Fruit fly (Drosophila melanogaster) whole organism, embryonic: ENCODE data around the gene Slip1.
A peak's percentile ranks its signal among the peaks of the same experiment; 100 is the strongest.

Experiments used
- Awh ChIP-seq: fragments of 200-800 bp; sonication (Bioruptor generic); IDR thresholded peaks from 2 replicates; pipeline ENCODE4, ENCODE4 v1.3.6; 2022; ENCODE audit warnings: missing biosample characterization, missing genetic modification characterization
- B-H1 ChIP-seq: fragments of 200-800 bp; sonication (Bioruptor generic); IDR thresholded peaks from 3 replicates; pipeline ENCODE4 v1.3.6; 2022; ENCODE audit warnings: missing biosample characterization, missing genetic modification characterization
- Bgb ChIP-seq: fragments of 200-800 bp; sonication (Bioruptor generic); IDR thresholded peaks from 2 replicates; pipeline ENCODE4 v1.3.6; 2022; ENCODE audit warnings: missing biosample characterization, missing genetic modification characterization; ENCODE audit not compliant: partially characterized antibody
- CG10321 ChIP-seq: fragments of 200-800 bp; sonication (Bioruptor generic); IDR thresholded peaks from 2 replicates; pipeline ENCODE4 v1.3.6; 2022; ENCODE audit warnings: missing biosample characterization, missing genetic modification characterization
- CG10462 ChIP-seq: fragments of 200-800 bp; sonication (Bioruptor generic); optimal IDR thresholded peaks from 2 replicates; lab custom pipeline; 2016; ENCODE audit warnings: missing biosample characterization, missing genetic modification characterization
- CG10654 ChIP-seq: fragments of 200-800 bp; sonication (Bioruptor generic); optimal IDR thresholded peaks from 2 replicates; lab custom pipeline; 2016; ENCODE audit warnings: missing biosample characterization, missing genetic modification characterization
- CG12769 ChIP-seq: fragments of 200-800 bp; sonication (Bioruptor generic); optimal IDR thresholded peaks from 2 replicates; lab custom pipeline; 2019; ENCODE audit warnings: missing biosample characterization, mild to moderate bottlenecking, missing genetic modification characterization, moderate library complexity
- CG14014 ChIP-seq: fragments of 200-800 bp; sonication (Bioruptor generic); IDR thresholded peaks from 2 replicates; pipeline ENCODE4 v1.3.6; 2022; ENCODE audit warnings: missing biosample characterization, missing genetic modification characterization
- CG16779 ChIP-seq: fragments of 200-800 bp; sonication (Bioruptor generic); IDR thresholded peaks from 2 replicates; pipeline ENCODE4 v1.3.6; 2022; ENCODE audit warnings: missing biosample characterization, missing genetic modification characterization
- CG32772 ChIP-seq: fragments of 200-800 bp; sonication (Bioruptor generic); IDR thresholded peaks from 2 replicates; pipeline ENCODE4 v1.3.6; 2022; ENCODE audit warnings: missing biosample characterization, missing genetic modification characterization
- CG33213 ChIP-seq: fragments of 200-800 bp; sonication (Bioruptor generic); optimal IDR thresholded peaks from 3 replicates; lab custom pipeline; 2016; ENCODE audit warnings: missing biosample characterization, missing genetic modification characterization
- CG34224 ChIP-seq: fragments of 200-800 bp; sonication (Bioruptor generic); IDR thresholded peaks from 3 replicates; pipeline ENCODE4 v1.3.6; 2022; ENCODE audit warnings: missing biosample characterization, missing genetic modification characterization; ENCODE audit not compliant: partially characterized antibody
- CG34422 ChIP-seq: fragments of 200-800 bp; sonication (Bioruptor generic); IDR thresholded peaks from 3 replicates; pipeline ENCODE4 v1.3.6; 2022; ENCODE audit warnings: missing biosample characterization, missing genetic modification characterization
- CG4360 ChIP-seq: fragments of 200-800 bp; sonication (Bioruptor generic); IDR thresholded peaks from 2 replicates; pipeline ENCODE4 v1.3.6; 2022; ENCODE audit warnings: missing biosample characterization, missing genetic modification characterization
- CG6765 ChIP-seq: fragments of 200-800 bp; sonication (Bioruptor generic); optimal IDR thresholded peaks from 3 replicates; lab custom pipeline; 2017; ENCODE audit warnings: missing biosample characterization, mild to moderate bottlenecking, missing genetic modification characterization
- CG7372 ChIP-seq: fragments of 200-800 bp; sonication (Bioruptor generic); IDR thresholded peaks from 2 replicates; pipeline ENCODE4 v1.3.6; 2022; ENCODE audit warnings: missing biosample characterization, missing genetic modification characterization
- CG7839 ChIP-seq: fragments of 200-800 bp; sonication (Bioruptor generic); optimal IDR thresholded peaks from 3 replicates; lab custom pipeline; 2018; ENCODE audit warnings: missing biosample characterization, mild to moderate bottlenecking, missing genetic modification characterization, moderate library complexity
- CG8290 ChIP-seq, 3 experiments: fragments of 200-800 bp; sonication (Bioruptor generic); optimal IDR thresholded peaks; 2 replicates each; lab custom pipeline; 2016 to 2019; ENCODE audit warnings: missing biosample characterization in 3 of 3, missing genetic modification characterization in 3 of 3, mild to moderate bottlenecking in 2 of 3, moderate library complexity in 1 of 3
- CG9437 ChIP-seq: fragments of 200-800 bp; sonication (Bioruptor generic); optimal IDR thresholded peaks from 2 replicates; lab custom pipeline; 2018; ENCODE audit warnings: missing biosample characterization, mild to moderate bottlenecking, missing genetic modification characterization
- CG9609 ChIP-seq: fragments of 200-800 bp; sonication (Bioruptor generic); optimal IDR thresholded peaks from 3 replicates; lab custom pipeline; 2016; ENCODE audit warnings: missing biosample characterization, missing genetic modification characterization
- CoRest ChIP-seq: fragments of 200-800 bp; sonication (Bioruptor generic); optimal IDR thresholded peaks from 3 replicates; lab custom pipeline; 2018; ENCODE audit warnings: missing biosample characterization, mild to moderate bottlenecking, missing genetic modification characterization, moderate library complexity
- Dip2 ChIP-seq: fragments of 200-800 bp; sonication (Bioruptor generic); IDR thresholded peaks from 2 replicates; pipeline ENCODE4 v1.3.6; 2022; ENCODE audit warnings: missing biosample characterization, missing genetic modification characterization
- Dref ChIP-seq: fragments of 200-800 bp; sonication (Bioruptor generic); IDR thresholded peaks from 2 replicates; pipeline ENCODE4 v1.3.6; 2022; ENCODE audit warnings: missing biosample characterization, missing genetic modification characterization
- HLH54F ChIP-seq: fragments of 200-800 bp; sonication (Bioruptor generic); optimal IDR thresholded peaks from 3 replicates; lab custom pipeline; 2016; ENCODE audit warnings: missing biosample characterization, missing genetic modification characterization
- Hand ChIP-seq: fragments of 200-800 bp; sonication (Bioruptor generic); optimal IDR thresholded peaks from 2 replicates; lab custom pipeline; 2017; ENCODE audit warnings: mild to moderate bottlenecking, missing biosample characterization, missing genetic modification reagents, missing genetic modification characterization
- NC2α ChIP-seq: fragments of 200-800 bp; sonication (Bioruptor generic); optimal IDR thresholded peaks from 2 replicates; lab custom pipeline; 2016; ENCODE audit warnings: missing biosample characterization, missing genetic modification characterization
- Nf-YC ChIP-seq: fragments of 200-800 bp; optimal IDR thresholded peaks from 3 replicates; lab custom pipeline; 2019; ENCODE audit warnings: missing biosample characterization, mild to moderate bottlenecking, missing genetic modification characterization, moderate library complexity
- Ravus ChIP-seq: fragments of 200-800 bp; sonication (Bioruptor generic); IDR thresholded peaks from 2 replicates; pipeline ENCODE4 v1.3.6; 2022; ENCODE audit warnings: missing biosample characterization, missing genetic modification characterization
- Stat92E ChIP-seq, 3 experiments: fragments of >200 bp in 2 of 3; fragments of 200-800 bp in 1 of 3; sonication (Bioruptor generic) in 1 of 3; optimal IDR thresholded peaks; 2 replicates each; lab custom pipeline; 2017 to 2019; ENCODE audit warnings: missing biosample characterization in 3 of 3, missing genetic modification characterization in 3 of 3, mild to moderate bottlenecking in 1 of 3, moderate library complexity in 1 of 3
- ac ChIP-seq: fragments of 200-800 bp; sonication (Bioruptor generic); optimal IDR thresholded peaks from 3 replicates; lab custom pipeline; 2017; ENCODE audit warnings: missing biosample characterization, mild to moderate bottlenecking, missing genetic modification characterization
- al ChIP-seq: fragments of 200-800 bp; sonication (Bioruptor generic); IDR thresholded peaks from 2 replicates; pipeline ENCODE4 v1.3.6; 2022; ENCODE audit warnings: missing biosample characterization, missing genetic modification characterization
- ash1 ChIP-seq: fragments of 200-800 bp; sonication (Bioruptor generic); optimal IDR thresholded peaks from 2 replicates; lab custom pipeline; 2018; ENCODE audit warnings: missing biosample characterization, mild to moderate bottlenecking, missing genetic modification characterization
- bcd ChIP-seq: fragments of 200-800 bp; sonication (Bioruptor generic); optimal IDR thresholded peaks from 2 replicates; lab custom pipeline; 2017; ENCODE audit warnings: missing biosample characterization, mild to moderate bottlenecking, missing genetic modification characterization
- caup ChIP-seq: fragments of 200-800 bp; sonication (Bioruptor generic); optimal IDR thresholded peaks from 3 replicates; lab custom pipeline; 2017; ENCODE audit warnings: missing biosample characterization, mild to moderate bottlenecking, missing genetic modification characterization, moderate library complexity; ENCODE audit not compliant: severe bottlenecking
- dati ChIP-seq: fragments of 200-800 bp; sonication (Bioruptor generic); IDR thresholded peaks from 2 replicates; pipeline ENCODE4 v1.3.6; 2022; ENCODE audit warnings: missing biosample characterization, missing genetic modification characterization
- ems ChIP-seq: fragments of 200-800 bp; sonication (Bioruptor generic); optimal IDR thresholded peaks from 3 replicates; lab custom pipeline; 2016; ENCODE audit warnings: missing biosample characterization, missing genetic modification characterization
- en ChIP-seq: fragments of 200-800 bp; sonication (Bioruptor generic); optimal IDR thresholded peaks from 2 replicates; lab custom pipeline; 2016; ENCODE audit warnings: missing biosample characterization, missing genetic modification characterization
- h ChIP-seq: fragments of >200 bp; optimal IDR thresholded peaks from 2 replicates; lab custom pipeline; 2017
- hb ChIP-seq: fragments of 200-800 bp; sonication (Bioruptor generic); IDR thresholded peaks from 3 replicates; pipeline ENCODE4 v1.3.6; 2022; ENCODE audit warnings: missing biosample characterization, missing genetic modification characterization; ENCODE audit not compliant: partially characterized antibody
- luna ChIP-seq: fragments of 200-800 bp; sonication (Bioruptor generic); optimal IDR thresholded peaks from 2 replicates; lab custom pipeline; 2016; ENCODE audit warnings: missing biosample characterization, missing genetic modification characterization
- nerfin-2 ChIP-seq: fragments of 200-800 bp; sonication (Bioruptor generic); IDR thresholded peaks from 2 replicates; pipeline ENCODE4 v1.3.6; 2022; ENCODE audit warnings: missing biosample characterization, missing genetic modification characterization; ENCODE audit not compliant: partially characterized antibody
- rib ChIP-seq: fragments of 200-800 bp; sonication (Bioruptor generic); IDR thresholded peaks from 2 replicates; pipeline ENCODE4 v1.3.6; 2022; ENCODE audit warnings: missing biosample characterization, missing genetic modification characterization
- ro ChIP-seq: fragments of 200-800 bp; sonication (Bioruptor generic); IDR thresholded peaks from 2 replicates; pipeline ENCODE4 v1.3.6; 2022; ENCODE audit warnings: missing biosample characterization, missing genetic modification characterization
- sc ChIP-seq, 3 experiments: fragments of >200 bp in 2 of 3; fragments of 200-800 bp in 1 of 3; sonication (Bioruptor generic) in 1 of 3; optimal IDR thresholded peaks; 2 replicates in 2 of 3; 3 replicates in 1 of 3; lab custom pipeline; 2017; ENCODE audit warnings: mild to moderate bottlenecking in 1 of 3, missing biosample characterization in 1 of 3, missing genetic modification characterization in 1 of 3, missing genetic modification reagents in 1 of 3
- sens ChIP-seq: fragments of 200-800 bp; sonication (Bioruptor generic); peaks from one replicate; lab custom pipeline; 2016; ENCODE audit warnings: missing biosample characterization, missing genetic modification characterization
- sim ChIP-seq: fragments of 200-800 bp; sonication (Bioruptor generic); IDR thresholded peaks from 2 replicates; pipeline ENCODE4 v1.3.6; 2022; ENCODE audit warnings: missing biosample characterization, missing genetic modification characterization
- sna ChIP-seq: fragments of 200-800 bp; sonication (Bioruptor generic); IDR thresholded peaks from 2 replicates; pipeline ENCODE4 v1.3.6; 2022; ENCODE audit warnings: missing biosample characterization, missing genetic modification characterization; ENCODE audit not compliant: partially characterized antibody
- stc ChIP-seq: fragments of 200-800 bp; sonication (Bioruptor generic); IDR thresholded peaks from 2 replicates; pipeline ENCODE4 v1.3.6; 2022; ENCODE audit warnings: missing biosample characterization, missing genetic modification characterization
- trem ChIP-seq: fragments of 200-800 bp; optimal IDR thresholded peaks from 3 replicates; lab custom pipeline; 2019; ENCODE audit warnings: missing biosample characterization, mild to moderate bottlenecking, missing genetic modification characterization, moderate library complexity
- tup ChIP-seq: fragments of 200-800 bp; sonication (Bioruptor generic); optimal IDR thresholded peaks from 2 replicates; lab custom pipeline; 2016; ENCODE audit warnings: missing biosample characterization, mild to moderate bottlenecking, missing genetic modification characterization, moderate library complexity
- zfh2 ChIP-seq: fragments of 200-800 bp; sonication (Bioruptor generic); optimal IDR thresholded peaks from 2 replicates; lab custom pipeline; 2016; ENCODE audit warnings: missing biosample characterization, missing genetic modification characterization

The Slip1 gene

DNA sequence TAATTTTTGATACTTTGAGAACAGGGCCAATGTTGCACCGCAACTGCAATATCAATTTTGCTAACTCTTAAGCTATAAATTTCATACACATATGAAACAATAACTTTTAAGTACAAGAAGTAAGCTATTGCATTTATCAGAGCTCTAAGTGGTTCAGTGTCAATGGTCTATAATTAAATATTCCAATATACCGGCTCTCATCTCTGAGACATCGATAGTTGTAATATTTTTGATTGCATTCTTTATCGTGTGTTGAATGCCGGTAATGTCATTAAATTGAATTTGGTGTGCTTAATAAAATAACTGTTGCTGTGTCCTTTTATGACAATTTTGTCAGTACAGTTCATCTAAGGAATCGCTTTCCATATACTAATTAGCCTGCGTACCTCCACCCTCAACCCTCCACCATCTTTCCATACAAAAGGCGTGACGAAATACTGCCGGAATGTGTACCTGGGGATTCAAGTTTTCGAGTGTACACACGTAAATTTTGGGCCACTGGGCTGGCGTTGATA lies 7.5 kb downstream of the Slip1 start, which contains the start of gene CG11360 (continued):
- TF ChIP-seq CG4360 (GFP tag; lab: Robert Waterston, UW) (no peak), ro (GFP tag; lab: Robert Waterston, UW) (no peak), CG14014 (GFP tag; lab: Robert Waterston, UW) (no peak), nerfin-2 (no peak), sna (GFP tag; lab: Robert Waterston, UW) (no peak), Ravus (GFP tag; lab: Robert Waterston, UW) (no peak), CG9609 (GFP tag; lab: Kevin White, UChicago) (no peak), Nf-YC (tag; lab: Kevin White, UChicago) (no peak), rib (GFP tag; lab: Robert Waterston, UW) (no peak), ac (GFP tag; lab: Kevin White, UChicago) (no peak), sim (GFP tag; lab: Robert Waterston, UW) (no peak), zfh2 (no peak), sens (GFP tag; lab: Kevin White, UChicago) (peak; percentile 84), CG9437 (GFP tag; lab: Kevin White, UChicago) (no peak), CG34224 (peak; percentile 51; the same call in 2 of the 3 replicates), bcd (GFP tag; lab: Kevin White, UChicago) (no peak), stc (GFP tag; lab: Robert Waterston, UW) (no peak), CoRest (tag; lab: Kevin White, UChicago) (no peak), CG33213 (no peak), CG12769 (tag; lab: Kevin White, UChicago) (peak; percentile 39), sc (optimal IDR thresholded peaks at IDR 0.05; lab: Kevin White, UChicago) (no peak), sc (GFP tag; optimal IDR thresholded peaks at IDR 0.05; lab: Kevin White, UChicago) (no peak), Dip2 (GFP tag; lab: Robert Waterston, UW) (no peak), HLH54F (GFP tag; lab: Kevin White, UChicago) (no peak), ems (GFP tag; lab: Kevin White, UChicago) (no peak), NC2α (no peak), B-H1 (no peak), CG6765 (GFP tag; lab: Kevin White, UChicago) (no peak), CG10654 (GFP tag; lab: Kevin White, UChicago) (no peak), caup (GFP tag; lab: Kevin White, UChicago) (no peak), hb (no peak), CG34422 (GFP tag; lab: Robert Waterston, UW) (peak; percentile 86; the same call in 2 of the 3 replicates), ash1 (GFP tag; lab: Kevin White, UChicago) (no peak), Awh (GFP tag; lab: Robert Waterston, UW) (no peak), Hand (GFP tag; lab: Kevin White, UChicago) (no peak), CG8290 (GFP tag; optimal IDR thresholded peaks at IDR 0.05; lab: Kevin White, UChicago) (peak; percentile 32), CG8290 (tag; optimal IDR thresholded peaks at IDR 0.05; lab: Kevin White, UChicago) (peak in 1 of 2 experiments; percentile 72), Stat92E (GFP tag; optimal IDR thresholded peaks at IDR 0.05; lab: Kevin White, UChicago) (peak in 1 of 3 experiments; percentile 77), Bgb (GFP tag; lab: Robert Waterston, UW) (peak; percentile 60), CG10321 (GFP tag; lab: Robert Waterston, UW) (no peak), CG16779 (no peak), en (GFP tag; lab: Kevin White, UChicago) (no peak), Dref (peak; percentile 77), CG10462 (no peak), luna (GFP tag; lab: Kevin White, UChicago) (no peak), dati (GFP tag; lab: Robert Waterston, UW) (no peak), CG7839 (no peak), trem (tag; lab: Kevin White, UChicago) (peak; percentile 44), CG32772 (no peak), CG7372 (GFP tag; lab: Robert Waterston, UW) (no peak), tup (GFP tag; lab: Kevin White, UChicago) (no peak), al (no peak), h (lab: Kevin White, UChicago) (no peak)
